Worm (Caenorhabditis elegans): ENCODE data around the gene K11H3.3.
A peak's percentile ranks its signal among the peaks of the same experiment; 100 is the strongest.

The K11H3.3 gene

DNA sequence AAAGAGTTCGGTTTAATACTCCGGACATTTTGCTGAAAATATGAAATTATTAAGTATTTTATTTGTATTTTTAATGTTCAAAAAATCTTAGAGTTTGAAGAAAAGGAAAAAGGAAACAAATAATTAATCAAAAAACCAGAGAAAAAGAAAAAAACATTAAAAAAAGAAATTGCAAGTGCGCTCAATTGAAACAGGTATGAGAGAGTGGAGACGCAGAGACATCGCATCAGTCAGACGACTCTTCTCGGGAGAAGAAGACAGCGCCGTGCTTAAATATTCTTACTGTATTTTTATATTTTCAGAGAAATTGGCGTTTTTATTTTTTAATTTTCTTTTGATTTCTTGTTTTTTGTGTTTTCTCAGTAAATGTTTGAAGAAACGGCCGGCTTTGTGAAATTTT, 3.6 kb upstream of the K11H3.3 start, which contains the start of gene mrpl-36 (continued):
- TF ChIP-seq ceh-82 (tag; optimal IDR thresholded peaks at IDR 0.05) (peak in 1 of 3 experiments; percentile 36), nhr-20 (tag; optimal IDR thresholded peaks at IDR 0.05) (peak; percentile 30), nhr-47 (tag; optimal IDR thresholded peaks at IDR 0.05) (peak; percentile 17), efl-1 (optimal IDR thresholded peaks at IDR 0.05) (peak; percentile 52 to 67), efl-1 (GFP tag; optimal IDR thresholded peaks at IDR 0.05 in 1 of 2) (peak; percentile 45 to 94), Y116A8C.19 (tag; optimal IDR thresholded peaks at IDR 0.05; ENCODE audit: borderline replicate concordance) (no peak), rnt-1 (tag; optimal IDR thresholded peaks at IDR 0.05) (peak; percentile 36), lin-39 (tag; optimal IDR thresholded peaks at IDR 0.05) (no peak), nhr-71 (tag; optimal IDR thresholded peaks at IDR 0.05) (peak; percentile 46), lir-3 (tag; optimal IDR thresholded peaks at IDR 0.05; ENCODE audit: poor library complexity) (no peak), mef-2 (tag; optimal IDR thresholded peaks at IDR 0.05) (no peak), irx-1 (tag; optimal IDR thresholded peaks at IDR 0.05) (no peak), alr-1 (tag; optimal IDR thresholded peaks at IDR 0.05; ENCODE audit: borderline replicate concordance) (no peak), unc-62 (GFP tag; optimal IDR thresholded peaks at IDR 0.05) (no peak), nhr-77 (tag; optimal IDR thresholded peaks at IDR 0.05) (no peak), ets-5 (GFP tag; IDR thresholded peaks at IDR 0.05) (no peak), lsy-2 (tag; optimal IDR thresholded peaks at IDR 0.05) (peak; percentile 50 to 61), C16A3.4 (tag; optimal IDR thresholded peaks at IDR 0.05) (peak; percentile 30), nhr-90 (tag; optimal IDR thresholded peaks at IDR 0.05; ENCODE audit: poor library complexity) (no peak), tbx-2 (tag; optimal IDR thresholded peaks at IDR 0.05) (no peak), lin-14 (GFP tag; optimal IDR thresholded peaks at IDR 0.05) (no peak), nhr-12 (tag; optimal IDR thresholded peaks at IDR 0.05) (no peak), hpl-2 (GFP tag; optimal IDR thresholded peaks at IDR 0.05) (no peak), F16B12.6 (tag; optimal IDR thresholded peaks at IDR 0.05) (peak; percentile 33), fkh-8 (tag; optimal IDR thresholded peaks at IDR 0.05) (no peak), sptf-1 (tag; optimal IDR thresholded peaks at IDR 0.05) (no peak), hlh-4 (tag; optimal IDR thresholded peaks at IDR 0.05) (no peak), lin-15B (tag; optimal IDR thresholded peaks at IDR 0.05) (peak; percentile 9), snu-23 (GFP tag; optimal IDR thresholded peaks at IDR 0.05) (peak; percentile 54)

ce11 chrIII:9848603-9849002, 3.1 kb upstream of the K11H3.3 start:
- TF ChIP-seq unc-130 (tag; optimal IDR thresholded peaks at IDR 0.05) = no peak
- peak; percentile 72 to 89 for TF ChIP-seq efl-1 (optimal IDR thresholded peaks at IDR 0.05)
- TF ChIP-seq efl-1 (GFP tag; optimal IDR thresholded peaks at IDR 0.05 in 1 of 2) = peak; percentile 64 to 95
- peak; percentile 13 for TF ChIP-seq rnt-1 (tag; optimal IDR thresholded peaks at IDR 0.05)
- TF ChIP-seq ztf-4 (tag; optimal IDR thresholded peaks at IDR 0.05) = no peak
- TF ChIP-seq dpl-1 (GFP tag; optimal IDR thresholded peaks at IDR 0.05) = peak; percentile 49 to 69 (median 56)
- TF ChIP-seq grh-1 (GFP tag; IDR thresholded peaks at IDR 0.05) = 0 out of 2 replicates have a peak, but pooled peaks have one; percentile 10
- no peak for TF ChIP-seq ama-1 (optimal IDR thresholded peaks at IDR 0.05)
- peak in 1 of 2 experiments; percentile 26 for TF ChIP-seq lin-35 (GFP tag; optimal IDR thresholded peaks at IDR 0.05)

- 0 out of 2 replicates have a peak, but pooled peaks have one; percentile 3 for TF ChIP-seq isw-1 (GFP tag; IDR thresholded peaks at IDR 0.05)
- TF ChIP-seq nhr-85 (tag) = peak; percentile 71
Observed at ce11 chrIII:9849111-9849510, 2.5 kb upstream of the K11H3.3 start.

DNA sequence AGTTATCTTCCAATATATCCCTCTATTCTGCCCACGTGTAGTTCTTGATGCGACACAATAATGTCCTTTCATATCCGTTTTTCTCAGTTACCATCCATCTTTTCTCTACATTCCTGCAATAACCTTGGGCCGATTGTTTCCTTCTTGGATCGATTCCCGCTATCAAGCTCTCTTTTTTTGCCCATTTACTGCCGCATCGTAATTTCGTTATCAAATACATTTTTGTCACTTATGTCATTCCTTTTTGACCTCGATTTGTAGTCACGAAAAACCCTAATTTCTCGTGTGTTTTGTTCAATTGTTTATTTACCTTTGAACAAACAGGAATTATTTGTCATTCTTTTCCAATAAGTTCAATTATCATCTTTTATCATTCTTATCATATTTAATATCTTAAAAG, 1.7 kb upstream of the K11H3.3 start:
- peak; percentile 22 for TF ChIP-seq snu-23 (GFP tag; optimal IDR thresholded peaks at IDR 0.05)
- TF ChIP-seq mab-9 (GFP tag; IDR thresholded peaks at IDR 0.05) = no peak
- TF ChIP-seq ceh-82 (tag; optimal IDR thresholded peaks at IDR 0.05) = no peak
- peak; percentile 29 for TF ChIP-seq pag-3 (tag; optimal IDR thresholded peaks at IDR 0.05; ENCODE audit: borderline replicate concordance, insufficient read depth)
- TF ChIP-seq ama-1 (optimal IDR thresholded peaks at IDR 0.05) = no peak
- TF ChIP-seq ztf-4 (tag; optimal IDR thresholded peaks at IDR 0.05) = no peak
- TF ChIP-seq unc-130 (tag; optimal IDR thresholded peaks at IDR 0.05) = no peak
- no peak for TF ChIP-seq tbx-2 (tag; optimal IDR thresholded peaks at IDR 0.05)
- TF ChIP-seq egl-27 (tag; optimal IDR thresholded peaks at IDR 0.05) = peak in 1 of 2 experiments; percentile 29
- TF ChIP-seq nhr-19 (GFP tag; conservative IDR thresholded peaks at IDR 0.05) = no peak
- TF ChIP-seq unc-86 (tag; optimal IDR thresholded peaks at IDR 0.05) = no peak
- TF ChIP-seq swsn-7 (tag; optimal IDR thresholded peaks at IDR 0.05) = no peak
- TF ChIP-seq unc-98 (GFP tag; IDR thresholded peaks at IDR 0.05) = no peak
- no peak for TF ChIP-seq C16A3.4 (tag; optimal IDR thresholded peaks at IDR 0.05)
- TF ChIP-seq elt-2 (tag; optimal IDR thresholded peaks at IDR 0.05) = peak; percentile 1
- peak; percentile 60 for TF ChIP-seq nhr-20 (tag; optimal IDR thresholded peaks at IDR 0.05)
- TF ChIP-seq hlh-17 (GFP tag; optimal IDR thresholded peaks at IDR 0.05; ENCODE audit: borderline replicate concordance) = no peak
- TF ChIP-seq ztf-11 (tag; optimal IDR thresholded peaks at IDR 0.05) = no peak
- TF ChIP-seq lsy-2 (tag; optimal IDR thresholded peaks at IDR 0.05) = no peak

All from whole organism, L1 larva.